Fruit fly (Drosophila melanogaster) whole organism, embryonic: ENCODE data around the gene Egfrap.

Experiments
- CG10147 ChIP-seq: fragments of 200-800 bp; sonication (Bioruptor generic); optimal IDR thresholded peaks from 2 replicates; lab custom pipeline; 2019; ENCODE audit warnings: missing biosample characterization, mild to moderate bottlenecking, missing genetic modification characterization, moderate library complexity
- CG10274 ChIP-seq: fragments of 200-800 bp; sonication (Bioruptor generic); optimal IDR thresholded peaks from 3 replicates; lab custom pipeline; 2017; ENCODE audit warnings: missing biosample characterization, mild to moderate bottlenecking, missing genetic modification characterization
- CG10321 ChIP-seq: fragments of 200-800 bp; sonication (Bioruptor generic); IDR thresholded peaks from 2 replicates; pipeline ENCODE4 v1.3.6; 2022; ENCODE audit warnings: missing biosample characterization, missing genetic modification characterization
- CG10979 ChIP-seq: fragments of 200-800 bp; sonication (Bioruptor generic); optimal IDR thresholded peaks from 2 replicates; lab custom pipeline; 2018; ENCODE audit warnings: missing biosample characterization, mild to moderate bottlenecking, missing genetic modification characterization, moderate library complexity
- CG11398 ChIP-seq: fragments of 200-800 bp; sonication (Bioruptor generic); optimal IDR thresholded peaks from 2 replicates; lab custom pipeline; 2016; ENCODE audit warnings: missing biosample characterization, missing genetic modification characterization
- CG12744 ChIP-seq: fragments of 200-800 bp; sonication (Bioruptor generic); optimal IDR thresholded peaks from 2 replicates; lab custom pipeline; 2016; ENCODE audit warnings: missing biosample characterization, missing genetic modification characterization
- CG13287 ChIP-seq: fragments of 200-800 bp; sonication (Bioruptor generic); IDR thresholded peaks from 2 replicates; pipeline ENCODE4 v1.3.6; 2022; ENCODE audit warnings: missing biosample characterization, missing genetic modification characterization; ENCODE audit not compliant: partially characterized antibody
- CG13894 ChIP-seq: fragments of 200-800 bp; sonication (Bioruptor generic); optimal IDR thresholded peaks from 3 replicates; lab custom pipeline; 2018; ENCODE audit warnings: missing biosample characterization, mild to moderate bottlenecking, missing genetic modification characterization, moderate library complexity
- CG14860 ChIP-seq: fragments of 200-800 bp; sonication (Bioruptor generic); IDR thresholded peaks from 3 replicates; pipeline ENCODE4 v1.3.6; 2022; ENCODE audit warnings: missing biosample characterization, missing genetic modification characterization; ENCODE audit not compliant: partially characterized antibody
- CG1647 ChIP-seq: fragments of 200-800 bp; sonication (Bioruptor generic); optimal IDR thresholded peaks from 3 replicates; lab custom pipeline; 2016; ENCODE audit warnings: missing biosample characterization, missing genetic modification characterization
- CG18476 ChIP-seq: fragments of 200-800 bp; sonication (Bioruptor generic); optimal IDR thresholded peaks from 2 replicates; lab custom pipeline; 2016; ENCODE audit warnings: missing biosample characterization, mild to moderate bottlenecking, missing genetic modification characterization
- CG31224 ChIP-seq: fragments of 200-800 bp; sonication (Bioruptor generic); IDR thresholded peaks from 2 replicates; pipeline ENCODE4 v1.3.6; 2022; ENCODE audit warnings: missing biosample characterization, missing genetic modification characterization
- CG42726 ChIP-seq: fragments of 200-800 bp; sonication (Bioruptor generic); IDR thresholded peaks from 2 replicates; pipeline ENCODE4 v1.3.6; 2022; ENCODE audit warnings: missing biosample characterization, missing genetic modification characterization; ENCODE audit not compliant: partially characterized antibody
- CG4282 ChIP-seq: fragments of 200-800 bp; sonication (Bioruptor generic); optimal IDR thresholded peaks from 2 replicates; lab custom pipeline; 2016; ENCODE audit warnings: missing biosample characterization, missing genetic modification characterization
- CG4404 ChIP-seq: fragments of 200-800 bp; sonication (Bioruptor generic); IDR thresholded peaks from 2 replicates; pipeline ENCODE4 v1.3.6; 2022; ENCODE audit warnings: missing biosample characterization, missing genetic modification characterization
- CG4730 ChIP-seq: fragments of 200-800 bp; sonication (Bioruptor generic); IDR thresholded peaks from 2 replicates; pipeline ENCODE4 v1.3.6; 2022; ENCODE audit warnings: missing biosample characterization, missing genetic modification characterization
- CG7357 ChIP-seq: fragments of 200-800 bp; sonication (Bioruptor generic); IDR thresholded peaks from 3 replicates; pipeline ENCODE4 v1.3.6; 2022; ENCODE audit warnings: missing biosample characterization, missing genetic modification characterization
- D19A ChIP-seq: fragments of 200-800 bp; optimal IDR thresholded peaks from 3 replicates; lab custom pipeline; 2019; ENCODE audit warnings: missing biosample characterization, mild to moderate bottlenecking, missing genetic modification characterization, moderate library complexity
- Doc2 ChIP-seq: fragments of 200-800 bp; sonication (Bioruptor generic); IDR thresholded peaks from 2 replicates; pipeline ENCODE4 v1.3.6; 2022; ENCODE audit warnings: missing biosample characterization, missing genetic modification characterization
- Doc3 ChIP-seq: fragments of 200-800 bp; sonication (Bioruptor generic); IDR thresholded peaks from 3 replicates; pipeline ENCODE4 v1.3.6; 2022; ENCODE audit warnings: missing biosample characterization, missing genetic modification characterization; ENCODE audit not compliant: partially characterized antibody
- Drgx ChIP-seq: fragments of 200-800 bp; sonication (Bioruptor generic); IDR thresholded peaks from 2 replicates; pipeline ENCODE4 v1.3.6; 2022; ENCODE audit warnings: missing biosample characterization, missing genetic modification characterization
- HLH54F ChIP-seq: fragments of 200-800 bp; sonication (Bioruptor generic); optimal IDR thresholded peaks from 3 replicates; lab custom pipeline; 2016; ENCODE audit warnings: missing biosample characterization, missing genetic modification characterization
- Opbp ChIP-seq: fragments of 200-800 bp; sonication (Bioruptor generic); IDR thresholded peaks from 3 replicates; pipeline ENCODE4 v1.3.6; 2022; ENCODE audit warnings: missing biosample characterization, missing genetic modification characterization; ENCODE audit not compliant: partially characterized antibody
- Optix ChIP-seq: fragments of 200-800 bp; sonication (Bioruptor generic); IDR thresholded peaks from 3 replicates; pipeline ENCODE4 v1.3.6; 2022; ENCODE audit warnings: missing biosample characterization, missing genetic modification characterization
- Sox100B ChIP-seq: fragments of 200-800 bp; sonication (Bioruptor generic); optimal IDR thresholded peaks from 3 replicates; lab custom pipeline; 2018; ENCODE audit warnings: missing biosample characterization, mild to moderate bottlenecking, missing genetic modification characterization
- Stat92E ChIP-seq, 3 experiments: fragments of >200 bp in 2 of 3; fragments of 200-800 bp in 1 of 3; sonication (Bioruptor generic) in 1 of 3; optimal IDR thresholded peaks; 2 replicates each; lab custom pipeline; 2017 to 2019; ENCODE audit warnings: missing biosample characterization in 3 of 3, missing genetic modification characterization in 3 of 3, mild to moderate bottlenecking in 1 of 3, moderate library complexity in 1 of 3
- ap ChIP-seq: fragments of 200-800 bp; sonication (Bioruptor generic); IDR thresholded peaks from 2 replicates; pipeline ENCODE4 v1.3.6; 2022; ENCODE audit warnings: missing biosample characterization, missing genetic modification characterization
- cas ChIP-seq: fragments of 200-800 bp; sonication (Bioruptor generic); IDR thresholded peaks from 2 replicates; pipeline ENCODE4 v1.3.6; 2022; ENCODE audit warnings: missing biosample characterization, missing genetic modification characterization
- corto ChIP-seq: fragments of 200-800 bp; sonication (Bioruptor generic); optimal IDR thresholded peaks from 2 replicates; lab custom pipeline; 2016; ENCODE audit warnings: missing biosample characterization, mild to moderate bottlenecking, missing genetic modification characterization, moderate library complexity
- cwo ChIP-seq: fragments of 200-800 bp; sonication (Bioruptor generic); optimal IDR thresholded peaks from 3 replicates; lab custom pipeline; 2017; ENCODE audit warnings: missing biosample characterization, missing genetic modification characterization, mild to moderate bottlenecking, moderate library complexity, missing genetic modification reagents
- dan ChIP-seq: fragments of 200-800 bp; sonication (Bioruptor generic); IDR thresholded peaks from 2 replicates; pipeline ENCODE4 v1.3.6; 2022; ENCODE audit warnings: missing biosample characterization, missing genetic modification characterization
- dm ChIP-seq: fragments of 200-800 bp; sonication (Bioruptor generic); optimal IDR thresholded peaks from 3 replicates; lab custom pipeline; 2016; ENCODE audit warnings: missing biosample characterization, missing genetic modification characterization
- dmrt11E ChIP-seq: fragments of 200-800 bp; sonication (Bioruptor generic); optimal IDR thresholded peaks from 3 replicates; lab custom pipeline; 2018; ENCODE audit warnings: missing biosample characterization, mild to moderate bottlenecking, missing genetic modification characterization, moderate library complexity
- esg ChIP-seq: fragments of 200-800 bp; sonication (Bioruptor generic); conservative IDR thresholded peaks from 2 replicates; pipeline ENCODE4 v1.3.6; 2022; ENCODE audit warnings: missing biosample characterization, missing genetic modification characterization
- ftz-f1 ChIP-seq: fragments of 200-800 bp; sonication (Bioruptor generic); optimal IDR thresholded peaks from 2 replicates; lab custom pipeline; 2016; ENCODE audit warnings: missing biosample characterization, missing genetic modification characterization
- grau ChIP-seq: fragments of 200-800 bp; optimal IDR thresholded peaks from 3 replicates; lab custom pipeline; 2019; ENCODE audit warnings: missing biosample characterization, mild to moderate bottlenecking, missing genetic modification characterization, moderate library complexity
- ken ChIP-seq: fragments of 200-800 bp; sonication (Bioruptor generic); IDR thresholded peaks from 3 replicates; pipeline ENCODE4 v1.3.6; 2022; ENCODE audit warnings: missing biosample characterization, missing genetic modification characterization
- lmd ChIP-seq: fragments of 200-800 bp; sonication (Bioruptor generic); IDR thresholded peaks from 2 replicates; pipeline ENCODE4 v1.3.6; 2022; ENCODE audit warnings: missing biosample characterization, missing genetic modification characterization
- peb ChIP-seq: fragments of 200-800 bp; sonication (Bioruptor generic); IDR thresholded peaks from 2 replicates; pipeline ENCODE4 v1.3.6; 2022; ENCODE audit warnings: missing biosample characterization, missing genetic modification characterization
- pum ChIP-seq: fragments of 200-800 bp; sonication (Bioruptor generic); optimal IDR thresholded peaks from 2 replicates; lab custom pipeline; 2016; ENCODE audit warnings: missing biosample characterization, missing genetic modification characterization
- pzg ChIP-seq: fragments of 200-800 bp; sonication (Bioruptor generic); optimal IDR thresholded peaks from 3 replicates; lab custom pipeline; 2018; ENCODE audit warnings: missing biosample characterization, mild to moderate bottlenecking, missing genetic modification characterization, moderate library complexity
- run ChIP-seq: fragments of 200-800 bp; sonication (Bioruptor generic); optimal IDR thresholded peaks from 3 replicates; lab custom pipeline; 2018; ENCODE audit warnings: missing biosample characterization, mild to moderate bottlenecking, missing genetic modification characterization
- sna ChIP-seq: fragments of 200-800 bp; sonication (Bioruptor generic); IDR thresholded peaks from 2 replicates; pipeline ENCODE4 v1.3.6; 2022; ENCODE audit warnings: missing biosample characterization, missing genetic modification characterization; ENCODE audit not compliant: partially characterized antibody
- sqz ChIP-seq: fragments of 200-800 bp; sonication (Bioruptor generic); optimal IDR thresholded peaks from 3 replicates; lab custom pipeline; 2018; ENCODE audit warnings: missing biosample characterization, mild to moderate bottlenecking, missing genetic modification characterization
- stc ChIP-seq: fragments of 200-800 bp; sonication (Bioruptor generic); IDR thresholded peaks from 2 replicates; pipeline ENCODE4 v1.3.6; 2022; ENCODE audit warnings: missing biosample characterization, missing genetic modification characterization
- stwl ChIP-seq: fragments of 200-800 bp; sonication (Bioruptor generic); optimal IDR thresholded peaks from 3 replicates; lab custom pipeline; 2018; ENCODE audit warnings: missing biosample characterization, mild to moderate bottlenecking, missing genetic modification characterization, moderate library complexity
- tx ChIP-seq: fragments of 200-800 bp; sonication (Bioruptor generic); optimal IDR thresholded peaks from 2 replicates; lab custom pipeline; 2016; ENCODE audit warnings: missing biosample characterization, missing genetic modification characterization
- zen2 ChIP-seq: fragments of 200-800 bp; sonication (Bioruptor generic); IDR thresholded peaks from 3 replicates; pipeline ENCODE4 v1.3.6; 2022; ENCODE audit warnings: missing biosample characterization, missing genetic modification characterization; ENCODE audit not compliant: partially characterized antibody

Gene Egfrap

dm6 chr3L:5926015-5926988 is 24.2 kb downstream of the Egfrap start (continued):
- TF ChIP-seq tx (peak; percentile 23), sna (GFP tag; lab: Robert Waterston, UW) (0 out of 2 replicates have a peak, but pooled peaks have one; percentile 33), CG4282 (no peak), sqz (no peak), peb (GFP tag; lab: Robert Waterston, UW) (no peak), Sox100B (peak; percentile 23), cwo (GFP tag; lab: Kevin White, UChicago) (no peak), CG11398 (GFP tag; lab: Kevin White, UChicago) (peak; percentile 29), ap (GFP tag; lab: Robert Waterston, UW) (no peak), dan (no peak), D19A (tag; lab: Kevin White, UChicago) (peak; percentile 17), CG1647 (GFP tag; lab: Kevin White, UChicago) (no peak), CG13287 (GFP tag; lab: Robert Waterston, UW) (no peak), CG14860 (GFP tag; lab: Robert Waterston, UW) (no peak), CG10147 (GFP tag; lab: Kevin White, UChicago) (no peak), dmrt11E (tag; lab: Kevin White, UChicago) (peak; percentile 25), CG4730 (no peak), run (no peak), zen2 (GFP tag; lab: Robert Waterston, UW) (no peak), pum (GFP tag; lab: Kevin White, UChicago) (no peak), ken (GFP tag; lab: Robert Waterston, UW) (no peak), CG10979 (peak; percentile 17), CG12744 (GFP tag; lab: Kevin White, UChicago) (peak; percentile 5), Stat92E (GFP tag; optimal IDR thresholded peaks at IDR 0.05; lab: Kevin White, UChicago) (no peak), stwl (tag; lab: Kevin White, UChicago) (no peak), CG42726 (GFP tag; lab: Robert Waterston, UW) (no peak), dm (GFP tag; lab: Kevin White, UChicago) (no peak), CG31224 (GFP tag; lab: Robert Waterston, UW) (no peak), ftz-f1 (GFP tag; lab: Kevin White, UChicago) (no peak), Optix (peak; percentile 32; the same call in 1 of the 3 replicates), CG10274 (no peak), Doc2 (GFP tag; lab: Robert Waterston, UW) (no peak), corto (no peak), lmd (GFP tag; lab: Robert Waterston, UW) (peak; percentile 23), CG4404 (GFP tag; lab: Robert Waterston, UW) (no peak), stc (GFP tag; lab: Robert Waterston, UW) (no peak), cas (GFP tag; lab: Robert Waterston, UW) (no peak), esg (GFP tag; lab: Robert Waterston, UW) (peak; percentile 32; the same call in 1 of the 2 replicates), HLH54F (peak; percentile 21), CG18476 (GFP tag; lab: Kevin White, UChicago) (no peak), CG7357 (GFP tag; lab: Robert Waterston, UW) (no peak), CG10321 (GFP tag; lab: Robert Waterston, UW) (no peak), Opbp (GFP tag; lab: Robert Waterston, UW) (no peak), grau (tag; lab: Kevin White, UChicago) (peak; percentile 67), Drgx (no peak), CG13894 (tag; lab: Kevin White, UChicago) (no peak), pzg (GFP tag; lab: Kevin White, UChicago) (no peak), Doc3 (GFP tag; lab: Robert Waterston, UW) (no peak)
